Worm (Caenorhabditis elegans) whole organism, early embryonic: Measurements from ENCODE around the gene F53B1.9.

Experiments used
- B0310.2 ChIP-seq: sonication (generic microtip); optimal IDR thresholded peaks from 2 replicates; lab custom pipeline; 2016; ENCODE audit warnings: mild to moderate bottlenecking, missing genetic modification characterization, missing compliant biosample characterization
- F13C5.2 ChIP-seq: sonication (generic microtip); optimal IDR thresholded peaks from 2 replicates; lab custom pipeline; 2017; ENCODE audit warnings: mild to moderate bottlenecking, missing genetic modification characterization, inconsistent platforms, missing compliant biosample characterization
- aly-1 ChIP-seq: sonication (generic microtip); optimal IDR thresholded peaks from 2 replicates; lab custom pipeline; 2016; ENCODE audit warnings: missing genetic modification characterization, missing compliant biosample characterization
- ama-1 ChIP-seq: fragments of 150-350 bp; optimal IDR thresholded peaks from 2 replicates; lab custom pipeline; 2014
- ceh-13 ChIP-seq: fragments of 200-800 bp; sonication (Bioruptor generic); optimal IDR thresholded peaks from 2 replicates; lab custom pipeline; 2018; ENCODE audit warnings: mild to moderate bottlenecking, missing genetic modification characterization, missing compliant biosample characterization
- ceh-36 ChIP-seq: sonication (generic microtip); optimal IDR thresholded peaks from 2 replicates; lab custom pipeline; 2016; ENCODE audit warnings: missing genetic modification characterization, inconsistent platforms, missing compliant biosample characterization
- ets-7 ChIP-seq: sonication (generic microtip); optimal IDR thresholded peaks from 2 replicates; lab custom pipeline; 2016; ENCODE audit warnings: missing genotype, missing genetic modification characterization, missing compliant biosample characterization
- flt-1 ChIP-seq: fragments of 200-800 bp; sonication (Bioruptor generic); IDR thresholded peaks from 2 replicates; pipeline ENCODE4 v1.3.6; 2022; ENCODE audit warnings: missing genetic modification characterization, missing compliant biosample characterization
- hmbx-1 ChIP-seq: sonication (generic microtip); optimal IDR thresholded peaks from 2 replicates; lab custom pipeline; 2016; ENCODE audit warnings: mild to moderate bottlenecking, missing genetic modification characterization, missing compliant biosample characterization
- hmg-4 ChIP-seq: fragments of 200-800 bp; sonication (Bioruptor generic); optimal IDR thresholded peaks from 2 replicates; lab custom pipeline; 2018; ENCODE audit warnings: mild to moderate bottlenecking, missing genetic modification characterization, missing compliant biosample characterization
- hnd-1 ChIP-seq: sonication (generic microtip); optimal IDR thresholded peaks from 2 replicates; lab custom pipeline; 2016; ENCODE audit warnings: missing genetic modification characterization, missing compliant biosample characterization
- pes-1 ChIP-seq: fragments of 200-800 bp; sonication (Bioruptor generic); IDR thresholded peaks from 2 replicates; pipeline ENCODE4 v1.3.6; 2022; ENCODE audit warnings: missing genetic modification reagents, missing genetic modification characterization, missing compliant biosample characterization
- scrt-1 ChIP-seq: fragments of 200-800 bp; sonication (Bioruptor generic); IDR thresholded peaks from 2 replicates; pipeline ENCODE4 v1.3.6; 2022; ENCODE audit warnings: missing genetic modification characterization, missing compliant biosample characterization
- sea-1 ChIP-seq: fragments of 200-800 bp; sonication (Bioruptor generic); conservative IDR thresholded peaks from 2 replicates; pipeline ENCODE4 v1.3.6; 2022; ENCODE audit warnings: missing genetic modification characterization, missing compliant biosample characterization
- tbx-11 ChIP-seq: fragments of 200-800 bp; sonication (Bioruptor generic); IDR thresholded peaks from 2 replicates; pipeline ENCODE4 v1.3.6; 2022; ENCODE audit warnings: missing genetic modification characterization, missing compliant biosample characterization
- tbx-37 ChIP-seq: fragments of 200-800 bp; sonication (Bioruptor generic); conservative IDR thresholded peaks from 2 replicates; pipeline ENCODE4 v1.3.6; 2022; ENCODE audit warnings: missing genetic modification reagents, missing genetic modification characterization, missing compliant biosample characterization
- tra-4 ChIP-seq: sonication (generic microtip); optimal IDR thresholded peaks from 2 replicates; lab custom pipeline; 2017; ENCODE audit warnings: missing genetic modification characterization, missing compliant biosample characterization

Gene F53B1.9

ce11 chrX:2140610-2141009 lies 9.0 kb upstream of the F53B1.9 start:
- TF ChIP-seq ceh-13 (GFP tag; lab: Kevin White, UChicago) (no peak), hmbx-1 (tag; lab: Kevin White, UChicago) (no peak), pes-1 (no peak), F13C5.2 (tag; lab: Kevin White, UChicago) (no peak), hnd-1 (tag; lab: Kevin White, UChicago) (no peak), B0310.2 (tag; lab: Kevin White, UChicago) (no peak), scrt-1 (GFP tag; lab: Robert Waterston, UW) (no peak), sea-1 (GFP tag; lab: Robert Waterston, UW) (no peak), hmg-4 (GFP tag; lab: Kevin White, UChicago) (no peak), tbx-37 (GFP tag; lab: Robert Waterston, UW) (no peak), ama-1 (lab: Kevin White, UChicago) (no peak), tbx-11 (no peak), aly-1 (tag; lab: Kevin White, UChicago) (no peak), ceh-36 (tag; lab: Kevin White, UChicago) (no peak), flt-1 (GFP tag; lab: Robert Waterston, UW) (no peak), ets-7 (tag; lab: Kevin White, UChicago) (no peak)

- TF ChIP-seq scrt-1 (GFP tag; lab: Robert Waterston, UW) (no peak), ceh-13 (GFP tag; lab: Kevin White, UChicago) (no peak), tra-4 (tag; lab: Kevin White, UChicago) (no peak), flt-1 (GFP tag; lab: Robert Waterston, UW) (no peak), ceh-36 (tag; lab: Kevin White, UChicago) (no peak), tbx-11 (no peak), F13C5.2 (tag; lab: Kevin White, UChicago) (no peak), sea-1 (GFP tag; lab: Robert Waterston, UW) (no peak), aly-1 (tag; lab: Kevin White, UChicago) (no peak), hmbx-1 (tag; lab: Kevin White, UChicago) (no peak), ama-1 (lab: Kevin White, UChicago) (no peak), hnd-1 (tag; lab: Kevin White, UChicago) (no peak), tbx-37 (GFP tag; lab: Robert Waterston, UW) (no peak), ets-7 (tag; lab: Kevin White, UChicago) (no peak), hmg-4 (GFP tag; lab: Kevin White, UChicago) (no peak), pes-1 (no peak), B0310.2 (tag; lab: Kevin White, UChicago) (no peak)
Observed at ce11 chrX:2138923-2139322, 7.3 kb upstream of the F53B1.9 start.

- TF ChIP-seq ets-7 (tag; lab: Kevin White, UChicago) (no peak), aly-1 (tag; lab: Kevin White, UChicago) (no peak), sea-1 (GFP tag; lab: Robert Waterston, UW) (no peak)
Observed at ce11 chrX:2136937-2137336, 5.3 kb upstream of the F53B1.9 start.

- TF ChIP-seq ceh-36 (tag; lab: Kevin White, UChicago) (no peak), tbx-37 (GFP tag; lab: Robert Waterston, UW) (no peak), F13C5.2 (tag; lab: Kevin White, UChicago) (no peak), ets-7 (tag; lab: Kevin White, UChicago) (no peak), aly-1 (tag; lab: Kevin White, UChicago) (no peak), ceh-13 (GFP tag; lab: Kevin White, UChicago) (no peak), tra-4 (tag; lab: Kevin White, UChicago) (no peak), sea-1 (GFP tag; lab: Robert Waterston, UW) (no peak), hmg-4 (GFP tag; lab: Kevin White, UChicago) (no peak)
Observed at ce11 chrX:2130141-2130540, 1.5 kb downstream of the F53B1.9 start, which contains the start of gene F53B1.8. TSS of gene F53B1.8 (minus strand) at chrX:2130241.

ce11 chrX:2120961-2121360 lies 10.7 kb downstream of the F53B1.9 start, which contains the start of gene gpa-5:
TSS of gene gpa-5 (minus strand) at chrX:2121061.
- TF ChIP-seq B0310.2 (tag; lab: Kevin White, UChicago), result no peak
- TF ChIP-seq F13C5.2 (tag; lab: Kevin White, UChicago), result no peak
- no peak for TF ChIP-seq tbx-37 (GFP tag; lab: Robert Waterston, UW)
- no peak for TF ChIP-seq tra-4 (tag; lab: Kevin White, UChicago)
- no peak for TF ChIP-seq scrt-1 (GFP tag; lab: Robert Waterston, UW)
- TF ChIP-seq hmbx-1 (tag; lab: Kevin White, UChicago), result no peak
- TF ChIP-seq ceh-13 (GFP tag; lab: Kevin White, UChicago), result no peak
- TF ChIP-seq pes-1, result no peak
- no peak for TF ChIP-seq tbx-11
- TF ChIP-seq flt-1 (GFP tag; lab: Robert Waterston, UW), result no peak
- TF ChIP-seq ets-7 (tag; lab: Kevin White, UChicago), result no peak
- TF ChIP-seq hnd-1 (tag; lab: Kevin White, UChicago), result no peak
- no peak for TF ChIP-seq ceh-36 (tag; lab: Kevin White, UChicago)
- TF ChIP-seq hmg-4 (GFP tag; lab: Kevin White, UChicago), result no peak
- no peak for TF ChIP-seq aly-1 (tag; lab: Kevin White, UChicago)
- no peak for TF ChIP-seq sea-1 (GFP tag; lab: Robert Waterston, UW)
- no peak for TF ChIP-seq ama-1 (lab: Kevin White, UChicago)

ce11 chrX:2118162-2118561 lies 13.5 kb downstream of the F53B1.9 start, which contains the start of gene swip-10:
TSS of gene swip-10 (minus strand) at chrX:2118262.
- no peak for TF ChIP-seq ceh-13 (GFP tag; lab: Kevin White, UChicago)
- no peak for TF ChIP-seq sea-1 (GFP tag; lab: Robert Waterston, UW)
- TF ChIP-seq aly-1 (tag; lab: Kevin White, UChicago), result no peak
- TF ChIP-seq flt-1 (GFP tag; lab: Robert Waterston, UW), result no peak
- TF ChIP-seq ceh-36 (tag; lab: Kevin White, UChicago), result no peak
- no peak for TF ChIP-seq ets-7 (tag; lab: Kevin White, UChicago)
- TF ChIP-seq pes-1, result no peak
- TF ChIP-seq tra-4 (tag; lab: Kevin White, UChicago), result no peak
- no peak for TF ChIP-seq tbx-11
- no peak for TF ChIP-seq B0310.2 (tag; lab: Kevin White, UChicago)
- TF ChIP-seq tbx-37 (GFP tag; lab: Robert Waterston, UW), result no peak
- TF ChIP-seq scrt-1 (GFP tag; lab: Robert Waterston, UW), result no peak
- no peak for TF ChIP-seq hnd-1 (tag; lab: Kevin White, UChicago)
- no peak for TF ChIP-seq F13C5.2 (tag; lab: Kevin White, UChicago)
- TF ChIP-seq ama-1 (lab: Kevin White, UChicago), result no peak
- no peak for TF ChIP-seq hmg-4 (GFP tag; lab: Kevin White, UChicago)
- no peak for TF ChIP-seq hmbx-1 (tag; lab: Kevin White, UChicago)
